Worm (Caenorhabditis elegans) whole organism, late embryonic: ENCODE measurements around the gene lido-1.
A peak's percentile ranks its signal among the peaks of the same experiment; 100 is the strongest.

Experiments used
- F13H6.1 ChIP-seq: sonication (generic microtip); optimal IDR thresholded peaks from 2 replicates; lab custom pipeline; 2016; ENCODE audit warnings: missing genetic modification characterization, missing compliant biosample characterization
- ceh-14 ChIP-seq: sonication (generic microtip); optimal IDR thresholded peaks from 2 replicates; lab custom pipeline; 2016; ENCODE audit warnings: missing genotype, missing genetic modification characterization, missing compliant biosample characterization
- ceh-18 ChIP-seq: sonication (generic microtip); optimal IDR thresholded peaks from 2 replicates; lab custom pipeline; 2016; ENCODE audit warnings: missing genetic modification characterization, missing compliant biosample characterization
- ceh-22 ChIP-seq: sonication (generic microtip); optimal IDR thresholded peaks from 2 replicates; lab custom pipeline; 2017; ENCODE audit warnings: missing biosample characterization, missing genetic modification characterization
- che-1 ChIP-seq: sonication (generic microtip); optimal IDR thresholded peaks from 2 replicates; lab custom pipeline; 2016; ENCODE audit warnings: mild to moderate bottlenecking, missing genetic modification characterization, missing compliant biosample characterization
- elt-2 ChIP-seq: sonication (generic microtip); optimal IDR thresholded peaks from 2 replicates; lab custom pipeline; 2016; ENCODE audit warnings: missing genetic modification reagents, missing genetic modification characterization, missing compliant biosample characterization
- ets-4 ChIP-seq: sonication (generic microtip); optimal IDR thresholded peaks from 2 replicates; lab custom pipeline; 2016; ENCODE audit warnings: missing genetic modification characterization, missing compliant biosample characterization
- eyg-1 ChIP-seq: sonication (generic microtip); optimal IDR thresholded peaks from 2 replicates; lab custom pipeline; 2016; ENCODE audit warnings: missing genotype, missing genetic modification characterization, missing compliant biosample characterization
- fkh-10 ChIP-seq: fragments of 150-350 bp; optimal IDR thresholded peaks from 2 replicates; lab custom pipeline; 2014; ENCODE audit warnings: missing biosample characterization, missing genetic modification reagents, missing genetic modification characterization
- fkh-6 ChIP-seq: sonication (generic microtip); optimal IDR thresholded peaks from 2 replicates; lab custom pipeline; 2016; ENCODE audit warnings: missing genetic modification characterization, missing compliant biosample characterization
- gmeb-2 ChIP-seq: sonication (generic microtip); optimal IDR thresholded peaks from 2 replicates; lab custom pipeline; 2016; ENCODE audit warnings: missing genetic modification characterization, inconsistent platforms, missing compliant biosample characterization
- hlh-13 ChIP-seq: fragments of 200-800 bp; sonication (Bioruptor generic); optimal IDR thresholded peaks from 2 replicates; lab custom pipeline; 2018; ENCODE audit warnings: mild to moderate bottlenecking, missing genetic modification characterization, missing compliant biosample characterization
- hlh-30 ChIP-seq: sonication (generic microtip); optimal IDR thresholded peaks from 2 replicates; lab custom pipeline; 2017; ENCODE audit warnings: antibody characterized with exemption, missing genetic modification characterization, missing compliant biosample characterization; ENCODE audit not compliant: insufficient read depth
- hlh-6 ChIP-seq: sonication (generic microtip); optimal IDR thresholded peaks from 2 replicates; lab custom pipeline; 2016; ENCODE audit warnings: missing genotype, missing genetic modification characterization, missing compliant biosample characterization
- hlh-8 ChIP-seq: sonication (generic microtip); optimal IDR thresholded peaks from 2 replicates; lab custom pipeline; 2016; ENCODE audit warnings: missing genotype, missing genetic modification characterization, missing compliant biosample characterization
- lim-6 ChIP-seq: sonication (generic microtip); optimal IDR thresholded peaks from 2 replicates; lab custom pipeline; 2016; ENCODE audit warnings: missing genetic modification characterization, missing compliant biosample characterization
- nhr-11 ChIP-seq: fragments of 150-350 bp; optimal IDR thresholded peaks from 2 replicates; lab custom pipeline; 2014; ENCODE audit warnings: missing biosample characterization, missing genetic modification characterization
- nhr-232 ChIP-seq: sonication (generic microtip); optimal IDR thresholded peaks from 2 replicates; lab custom pipeline; 2016; ENCODE audit warnings: missing genetic modification characterization, missing compliant biosample characterization
- odd-2 ChIP-seq: sonication (generic microtip); optimal IDR thresholded peaks from 2 replicates; lab custom pipeline; 2017; ENCODE audit warnings: antibody characterized with exemption, mild to moderate bottlenecking, missing genetic modification characterization, missing compliant biosample characterization
- pqm-1 ChIP-seq: sonication (generic microtip); optimal IDR thresholded peaks from 2 replicates; lab custom pipeline; 2016; ENCODE audit warnings: missing genetic modification characterization, missing compliant biosample characterization
- pros-1 ChIP-seq: fragments of 150-350 bp; optimal IDR thresholded peaks from 2 replicates; lab custom pipeline; 2014; ENCODE audit warnings: missing biosample characterization, missing genetic modification reagents, missing genetic modification characterization
- rnt-1 ChIP-seq: sonication (generic microtip); optimal IDR thresholded peaks from 2 replicates; lab custom pipeline; 2016; ENCODE audit warnings: missing genetic modification characterization, missing compliant biosample characterization
- sdc-2 ChIP-seq: sonication (generic microtip); optimal IDR thresholded peaks from 2 replicates; lab custom pipeline; 2016; ENCODE audit warnings: missing genotype, missing genetic modification characterization, missing compliant biosample characterization
- sox-2 ChIP-seq: fragments of 200-800 bp; sonication (Bioruptor generic); IDR thresholded peaks from 2 replicates; pipeline ENCODE4 v1.3.6; 2022; ENCODE audit warnings: missing genetic modification reagents, missing genetic modification characterization, missing compliant biosample characterization
- sox-4 ChIP-seq: sonication (generic microtip); optimal IDR thresholded peaks from 2 replicates; lab custom pipeline; 2017; ENCODE audit warnings: mild to moderate bottlenecking, missing genetic modification characterization, inconsistent platforms, missing compliant biosample characterization
- unc-42 ChIP-seq: sonication (generic microtip); optimal IDR thresholded peaks from 2 replicates; lab custom pipeline; 2016; ENCODE audit warnings: missing genotype, missing genetic modification characterization, missing compliant biosample characterization
- unc-55 ChIP-seq: sonication (generic microtip); optimal IDR thresholded peaks from 2 replicates; lab custom pipeline; 2017; ENCODE audit warnings: missing biosample characterization, missing genetic modification reagents, missing genetic modification characterization

Gene lido-1

ce11 chrX:17092416-17092815, 3.9 kb downstream of the lido-1 start, which contains the start of gene sod-3:
Gene sod-3 (plus strand): TSS chrX:17092753.
- no peak for TF ChIP-seq ceh-22 (tag; lab: Kevin White, UChicago)
- TF ChIP-seq, all 69 proteins: peak for 0

ce11 chrX:17080635-17081376, 15.6 kb downstream of the lido-1 start, which contains the start of the genes irld-23 and C08A9.10:
Gene irld-23 (minus strand): TSS chrX:17080685.
Gene C08A9.10 (plus strand): TSS chrX:17081179.
- no peak for TF ChIP-seq sox-2
- no peak for TF ChIP-seq sox-4
- TF ChIP-seq fkh-6 (tag; lab: Kevin White, UChicago), result no peak
- no peak for TF ChIP-seq hlh-13
- TF ChIP-seq ceh-22 (tag; lab: Kevin White, UChicago), result no peak

- no peak for TF ChIP-seq eyg-1 (tag; lab: Kevin White, UChicago)
- no peak for TF ChIP-seq rnt-1 (tag; lab: Kevin White, UChicago)
- no peak for TF ChIP-seq F13H6.1 (tag; lab: Kevin White, UChicago)
- TF ChIP-seq ets-4, result no peak
- TF ChIP-seq ceh-18 (tag; lab: Kevin White, UChicago), result no peak
- TF ChIP-seq hlh-8, result no peak
- no peak for TF ChIP-seq sdc-2 (tag; lab: Kevin White, UChicago)
- no peak for TF ChIP-seq odd-2 (tag; lab: Kevin White, UChicago)
- no peak for TF ChIP-seq unc-55 (GFP tag; lab: Kevin White, UChicago)
- no peak for TF ChIP-seq pqm-1
- TF ChIP-seq che-1 (tag; lab: Kevin White, UChicago), result no peak
- no peak for TF ChIP-seq pros-1 (tag; lab: Kevin White, UChicago)
- TF ChIP-seq ceh-14, result no peak
Observed at ce11 chrX:17072088-17072487, 24.3 kb downstream of the lido-1 start, which contains the start of gene C30G4.4. Gene C30G4.4 (minus strand): TSS chrX:17072188.

- no peak for TF ChIP-seq gmeb-2
- TF ChIP-seq nhr-11 (tag; lab: Kevin White, UChicago), result no peak
- TF ChIP-seq fkh-10, result no peak
- TF ChIP-seq hlh-6 (tag; lab: Kevin White, UChicago), result no peak
Observed at ce11 chrX:17070495-17070894, 25.9 kb downstream of the lido-1 start.

- TF ChIP-seq elt-2 (tag; lab: Kevin White, UChicago) (peak; percentile 29), gmeb-2 (no peak)
Observed at ce11 chrX:17066937-17067336, 29.4 kb downstream of the lido-1 start.

ce11 chrX:17064820-17065219, 31.5 kb downstream of the lido-1 start:
- TF ChIP-seq elt-2 (tag; lab: Kevin White, UChicago) (peak; percentile 36), nhr-232 (tag; lab: Kevin White, UChicago) (no peak)
- TF ChIP-seq, all 69 proteins: peak for 1

ce11 chrX:17063749-17064252, 32.6 kb downstream of the lido-1 start:
- TF ChIP-seq elt-2 (tag; lab: Kevin White, UChicago), result peak; percentile 48
- no peak for TF ChIP-seq unc-42 (tag; lab: Kevin White, UChicago)
- TF ChIP-seq lim-6 (tag; lab: Kevin White, UChicago), result no peak
- TF ChIP-seq fkh-6 (tag; lab: Kevin White, UChicago), result no peak
- TF ChIP-seq hlh-30 (tag; lab: Kevin White, UChicago), result peak; percentile 42
- TF ChIP-seq sox-4, result no peak
- no peak for TF ChIP-seq nhr-232 (tag; lab: Kevin White, UChicago)
